Worm (Caenorhabditis elegans): ENCODE results near the gene grl-23.

grl-23 gene

ce11 chrV:12553286-12553725 lies 23.4 kb downstream of the grl-23 start (continued):
- TF ChIP-seq mxl-3 (GFP tag; optimal IDR thresholded peaks at IDR 0.05) (peak; percentile 41), lin-29 (GFP tag; IDR thresholded peaks at IDR 0.05) (0 out of 2 replicates have a peak, but pooled peaks have one; percentile 17), lin-13 (GFP tag; optimal IDR thresholded peaks at IDR 0.05) (no peak), nhr-42 (GFP tag; IDR thresholded peaks at IDR 0.05) (no peak), saeg-2 (GFP tag; IDR thresholded peaks at IDR 0.05) (no peak), dmd-9 (GFP tag; IDR thresholded peaks at IDR 0.05) (no peak), ceh-82 (tag; optimal IDR thresholded peaks at IDR 0.05) (no peak), zfp-2 (tag; optimal IDR thresholded peaks at IDR 0.05) (no peak), sdz-12 (GFP tag; optimal IDR thresholded peaks at IDR 0.05) (no peak), lsy-2 (tag; optimal IDR thresholded peaks at IDR 0.05) (peak in 1 of 2 experiments; percentile 38), nhr-237 (tag; optimal IDR thresholded peaks at IDR 0.05) (no peak), lim-7 (GFP tag; IDR thresholded peaks at IDR 0.05) (no peak), dmd-6 (GFP tag; IDR thresholded peaks at IDR 0.05) (peak; percentile 56), T26A8.4 (GFP tag; IDR thresholded peaks at IDR 0.05) (no peak), nhr-102 (tag; optimal IDR thresholded peaks at IDR 0.05) (no peak), zag-1 (tag; optimal IDR thresholded peaks at IDR 0.05) (no peak), Y75B8A.6 (GFP tag; IDR thresholded peaks at IDR 0.05) (no peak), T20F7.1 (GFP tag; optimal IDR thresholded peaks at IDR 0.05) (no peak), ceh-28 (tag; optimal IDR thresholded peaks at IDR 0.05) (no peak), ZK337.2 (GFP tag; IDR thresholded peaks at IDR 0.05) (no peak), set-16 (GFP tag; IDR thresholded peaks at IDR 0.05) (0 out of 2 replicates have a peak, but pooled peaks have one; percentile 16), duxl-1 (tag; optimal IDR thresholded peaks at IDR 0.05; ENCODE audit: poor library complexity) (no peak), dpl-1 (GFP tag; optimal IDR thresholded peaks at IDR 0.05) (no peak), skn-1 (tag; optimal IDR thresholded peaks at IDR 0.05) (no peak), nhr-76 (tag; optimal IDR thresholded peaks at IDR 0.05) (no peak), Y5F2A.4 (GFP tag; optimal IDR thresholded peaks at IDR 0.05) (no peak), dmd-8 (GFP tag; IDR thresholded peaks at IDR 0.05) (no peak), hlh-30 (tag; optimal IDR thresholded peaks at IDR 0.05; ENCODE audit: insufficient read depth) (peak; percentile 79), aha-1 (tag) (peak; percentile 83), pqm-1 (tag; optimal IDR thresholded peaks at IDR 0.05) (no peak), hmg-1.1 (GFP tag; IDR thresholded peaks at IDR 0.05) (no peak), fkh-10 (GFP tag; optimal IDR thresholded peaks at IDR 0.05) (no peak), arid-1 (GFP tag; conservative IDR thresholded peaks at IDR 0.05) (no peak), aly-2 (tag; optimal IDR thresholded peaks at IDR 0.05) (no peak), egl-43 (GFP tag; IDR thresholded peaks at IDR 0.05) (no peak), mdl-1 (tag; optimal IDR thresholded peaks at IDR 0.05) (peak; percentile 34 to 82), tag-97 (GFP tag; IDR thresholded peaks at IDR 0.05) (no peak), F37D6.2 (tag; optimal IDR thresholded peaks at IDR 0.05) (no peak), nhr-28 (tag; optimal IDR thresholded peaks at IDR 0.05) (peak; percentile 76), F10B5.3 (tag; optimal IDR thresholded peaks at IDR 0.05) (no peak), ceh-32 (tag; optimal IDR thresholded peaks at IDR 0.05; ENCODE audit: poor library complexity) (no peak), ztf-11 (tag; optimal IDR thresholded peaks at IDR 0.05) (no peak), mxl-2 (GFP tag; conservative IDR thresholded peaks at IDR 0.05) (no peak), spr-1 (tag; optimal IDR thresholded peaks at IDR 0.05) (no peak), nhr-25 (tag; optimal IDR thresholded peaks at IDR 0.05; ENCODE audit: borderline replicate concordance, insufficient read depth) (no peak), F49E8.2 (tag; optimal IDR thresholded peaks at IDR 0.05; ENCODE audit: borderline replicate concordance) (no peak), Y48G9A.11 (GFP tag; IDR thresholded peaks at IDR 0.05) (no peak), egl-27 (tag; optimal IDR thresholded peaks at IDR 0.05) (no peak), dve-1 (tag; optimal IDR thresholded peaks at IDR 0.05; ENCODE audit: insufficient read depth) (no peak), snpc-1.2 (GFP tag; IDR thresholded peaks at IDR 0.05) (no peak), nhr-10 (tag; optimal IDR thresholded peaks at IDR 0.05) (no peak), hlh-11 (tag; optimal IDR thresholded peaks at IDR 0.05) (peak; percentile 91)
